Worm (Caenorhabditis elegans) whole organism, young adult: ENCODE data around the gene pqn-22.

Experiments used
- F10E7.11 ChIP-seq: sonication (generic microtip); optimal IDR thresholded peaks from 2 replicates; lab custom pipeline; 2017; ENCODE audit warnings: mild to moderate bottlenecking, missing genetic modification characterization, moderate library complexity, missing compliant biosample characterization
- F22D6.2 ChIP-seq: sonication (generic microtip); optimal IDR thresholded peaks from 2 replicates; lab custom pipeline; 2016; ENCODE audit warnings: mild to moderate bottlenecking, missing genetic modification characterization, missing compliant biosample characterization
- ama-1 ChIP-seq, 3 experiments: fragments of 150-350 bp in 1 of 3; sonication (generic microtip) in 2 of 3; optimal IDR thresholded peaks; 2 replicates each; lab custom pipeline; 2014 to 2018; ENCODE audit warnings: missing biosample characterization in 2 of 3, missing genetic modification characterization in 2 of 3, missing genetic modification reagents in 2 of 3
- ceh-91 ChIP-seq: fragments of 200-800 bp; sonication (Bioruptor generic); IDR thresholded peaks from 2 replicates; pipeline ENCODE4 v1.3.6; 2022; ENCODE audit warnings: missing genetic modification reagents, missing genetic modification characterization, missing compliant biosample characterization
- chd-7 ChIP-seq: sonication (generic microtip); optimal IDR thresholded peaks from 2 replicates; lab custom pipeline; 2016; ENCODE audit warnings: mild to moderate bottlenecking, missing genetic modification characterization, moderate library complexity, missing compliant biosample characterization
- dox-1 ChIP-seq: fragments of 200-800 bp; sonication (Bioruptor generic); IDR thresholded peaks from 2 replicates; pipeline ENCODE4 v1.3.6; 2022; ENCODE audit warnings: missing genetic modification reagents, missing genetic modification characterization, missing compliant biosample characterization
- dpl-1 ChIP-seq: fragments of 150-350 bp; optimal IDR thresholded peaks from 2 replicates; lab custom pipeline; 2014; ENCODE audit warnings: missing biosample characterization, missing genetic modification reagents, missing genetic modification characterization
- hrde-1 ChIP-seq: sonication (generic microtip); optimal IDR thresholded peaks from 2 replicates; lab custom pipeline; 2016; ENCODE audit warnings: missing genetic modification characterization, mild to moderate bottlenecking, missing compliant biosample characterization, moderate library complexity, missing genotype, missing genetic modification reagents, borderline replicate concordance
- lag-1 ChIP-seq: fragments of 200-800 bp; sonication (Bioruptor generic); IDR thresholded peaks from 2 replicates; pipeline ENCODE4 v1.3.6; 2022; ENCODE audit warnings: missing genetic modification reagents, missing genetic modification characterization, missing compliant biosample characterization
- lin-35 ChIP-seq, 3 experiments: fragments of 150-350 bp in 2 of 3; sonication (generic microtip) in 1 of 3; optimal IDR thresholded peaks; 2 replicates each; lab custom pipeline; 2014 to 2018; ENCODE audit warnings: missing biosample characterization in 3 of 3, missing genetic modification characterization in 3 of 3, missing genetic modification reagents in 3 of 3
- lin-40 ChIP-seq: sonication (generic microtip); optimal IDR thresholded peaks from 2 replicates; lab custom pipeline; 2016; ENCODE audit warnings: missing genetic modification characterization, mild to moderate bottlenecking, missing compliant biosample characterization, missing genotype, missing genetic modification reagents
- lir-1 ChIP-seq: fragments of 200-800 bp; sonication (Bioruptor generic); conservative IDR thresholded peaks from 2 replicates; pipeline ENCODE4 v1.3.6; 2022; ENCODE audit warnings: missing genetic modification reagents, missing genetic modification characterization, missing compliant biosample characterization
- sea-2 ChIP-seq: fragments of 200-800 bp; sonication (Bioruptor generic); IDR thresholded peaks from 2 replicates; pipeline ENCODE4 v1.3.6; 2022; ENCODE audit warnings: missing genetic modification characterization, missing compliant biosample characterization
- unc-62 ChIP-seq: fragments of 150-350 bp; optimal IDR thresholded peaks from 2 replicates; lab custom pipeline; 2014; ENCODE audit warnings: missing biosample characterization, missing genetic modification reagents, missing genetic modification characterization

- TF ChIP-seq ceh-91 (GFP tag; lab: Robert Waterston, UW) (no peak), lin-40 (no peak), chd-7 (tag; lab: Kevin White, UChicago) (no peak), ama-1 (optimal IDR thresholded peaks at IDR 0.05; lab: Kevin White, UChicago) (no peak), ama-1 (GFP tag; optimal IDR thresholded peaks at IDR 0.05; lab: Kevin White, UChicago) (no peak), lir-1 (no peak), F10E7.11 (tag; lab: Kevin White, UChicago) (no peak), dox-1 (GFP tag; lab: Robert Waterston, UW) (no peak), dpl-1 (GFP tag; lab: Kevin White, UChicago) (no peak), lin-35 (GFP tag; optimal IDR thresholded peaks at IDR 0.05; lab: Kevin White, UChicago) (no peak), unc-62 (GFP tag; lab: Kevin White, UChicago) (no peak), lag-1 (no peak), hrde-1 (tag; lab: Kevin White, UChicago) (no peak), sea-2 (GFP tag; lab: Robert Waterston, UW) (no peak), F22D6.2 (tag; lab: Kevin White, UChicago) (no peak)
These were observed 15.8 kb downstream of the pqn-22 start, which contains the start of gene C46G7.1 for ce11 chrIV:6017664-6018063.
